Fruit fly (Drosophila melanogaster) whole organism, embryonic: Measurements from ENCODE around the gene Teh1.
A peak's percentile ranks its signal among the peaks of the same experiment; 100 is the strongest.

Experiments used
- Atf-2 ChIP-seq: fragments of 200-800 bp; sonication (Bioruptor generic); optimal IDR thresholded peaks from 2 replicates; lab custom pipeline; 2016; ENCODE audit warnings: missing biosample characterization, missing genetic modification characterization
- Atf3 ChIP-seq: fragments of 200-800 bp; sonication (Bioruptor generic); optimal IDR thresholded peaks from 3 replicates; lab custom pipeline; 2016; ENCODE audit warnings: missing biosample characterization, missing genetic modification characterization
- Atf6 ChIP-seq: fragments of 200-800 bp; sonication (Bioruptor generic); IDR thresholded peaks from 2 replicates; pipeline ENCODE4 v1.3.6; 2022; ENCODE audit warnings: missing biosample characterization, missing genetic modification characterization
- CG10147 ChIP-seq: fragments of 200-800 bp; sonication (Bioruptor generic); optimal IDR thresholded peaks from 2 replicates; lab custom pipeline; 2019; ENCODE audit warnings: missing biosample characterization, mild to moderate bottlenecking, missing genetic modification characterization, moderate library complexity
- CG10209 ChIP-seq: fragments of 200-800 bp; sonication (Bioruptor generic); optimal IDR thresholded peaks from 3 replicates; lab custom pipeline; 2017; ENCODE audit warnings: missing biosample characterization, mild to moderate bottlenecking, missing genetic modification characterization, missing genetic modification reagents
- CG1024 ChIP-seq: fragments of 200-800 bp; sonication (Bioruptor generic); IDR thresholded peaks from 2 replicates; pipeline ENCODE4 v1.3.6; 2022; ENCODE audit warnings: missing biosample characterization, missing genetic modification characterization
- CG10654 ChIP-seq: fragments of 200-800 bp; sonication (Bioruptor generic); optimal IDR thresholded peaks from 2 replicates; lab custom pipeline; 2016; ENCODE audit warnings: missing biosample characterization, missing genetic modification characterization
- CG11560 ChIP-seq: fragments of 200-800 bp; sonication (Bioruptor generic); IDR thresholded peaks from 3 replicates; pipeline ENCODE4 v1.3.6; 2022; ENCODE audit warnings: missing biosample characterization, missing genetic modification characterization
- CG12769 ChIP-seq: fragments of 200-800 bp; sonication (Bioruptor generic); optimal IDR thresholded peaks from 2 replicates; lab custom pipeline; 2019; ENCODE audit warnings: missing biosample characterization, mild to moderate bottlenecking, missing genetic modification characterization, moderate library complexity
- CG13424 ChIP-seq: fragments of 200-800 bp; sonication (Bioruptor generic); optimal IDR thresholded peaks from 2 replicates; lab custom pipeline; 2019; ENCODE audit warnings: missing biosample characterization, mild to moderate bottlenecking, missing genetic modification characterization, moderate library complexity
- CG14860 ChIP-seq: fragments of 200-800 bp; sonication (Bioruptor generic); IDR thresholded peaks from 3 replicates; pipeline ENCODE4 v1.3.6; 2022; ENCODE audit warnings: missing biosample characterization, missing genetic modification characterization; ENCODE audit not compliant: partially characterized antibody
- CG1647 ChIP-seq: fragments of 200-800 bp; sonication (Bioruptor generic); optimal IDR thresholded peaks from 3 replicates; lab custom pipeline; 2016; ENCODE audit warnings: missing biosample characterization, missing genetic modification characterization
- CG16779 ChIP-seq: fragments of 200-800 bp; sonication (Bioruptor generic); IDR thresholded peaks from 2 replicates; pipeline ENCODE4 v1.3.6; 2022; ENCODE audit warnings: missing biosample characterization, missing genetic modification characterization
- CG17359 ChIP-seq: fragments of 200-800 bp; sonication (Bioruptor generic); optimal IDR thresholded peaks from 3 replicates; lab custom pipeline; 2018; ENCODE audit warnings: missing biosample characterization, mild to moderate bottlenecking, missing genetic modification characterization, moderate library complexity
- CG17361 ChIP-seq: fragments of 200-800 bp; sonication (Bioruptor generic); IDR thresholded peaks from 3 replicates; pipeline ENCODE4 v1.3.6; 2022; ENCODE audit warnings: missing biosample characterization, missing genetic modification characterization
- CG17802 ChIP-seq: fragments of 200-800 bp; sonication (Bioruptor generic); optimal IDR thresholded peaks from 2 replicates; lab custom pipeline; 2018; ENCODE audit warnings: missing biosample characterization, mild to moderate bottlenecking, missing genetic modification characterization, moderate library complexity
- CG18262 ChIP-seq: fragments of 200-800 bp; optimal IDR thresholded peaks from 3 replicates; lab custom pipeline; 2019; ENCODE audit warnings: missing biosample characterization, mild to moderate bottlenecking, missing genetic modification characterization, moderate library complexity
- CG2199 ChIP-seq: fragments of 200-800 bp; sonication (Bioruptor generic); IDR thresholded peaks from 3 replicates; pipeline ENCODE4 v1.3.6; 2022; ENCODE audit warnings: missing biosample characterization, missing genetic modification characterization
- CG5245 ChIP-seq: fragments of 200-800 bp; sonication (Bioruptor generic); optimal IDR thresholded peaks from 3 replicates; lab custom pipeline; 2016; ENCODE audit warnings: missing biosample characterization, missing genetic modification characterization
- CG5953 ChIP-seq: fragments of 200-800 bp; sonication (Bioruptor generic); IDR thresholded peaks from 2 replicates; pipeline ENCODE4 v1.3.6; 2022; ENCODE audit warnings: missing biosample characterization, missing genetic modification characterization
- CkIIα-i1 ChIP-seq: fragments of 200-800 bp; sonication (Bioruptor generic); IDR thresholded peaks from 2 replicates; pipeline ENCODE4 v1.3.6; 2022; ENCODE audit warnings: missing biosample characterization, missing genetic modification characterization
- Eip74EF ChIP-seq, 2 experiments: fragments of 200-800 bp in 1 of 2; fragments of >200 bp in 1 of 2; sonication (Bioruptor generic) in 1 of 2; optimal IDR thresholded peaks; 2 replicates each; lab custom pipeline; 2017 to 2019; ENCODE audit warnings: missing biosample characterization in 2 of 2, missing genetic modification characterization in 2 of 2, mild to moderate bottlenecking in 1 of 2, moderate library complexity in 1 of 2
- Ets65A ChIP-seq: fragments of 200-800 bp; sonication (Bioruptor generic); peaks from one replicate; lab custom pipeline; 2016; ENCODE audit warnings: missing biosample characterization, missing genetic modification characterization
- Hr39 ChIP-seq: fragments of >200 bp; optimal IDR thresholded peaks from 2 replicates; lab custom pipeline; 2017
- Lim3 ChIP-seq: fragments of 200-800 bp; sonication (Bioruptor generic); IDR thresholded peaks from 2 replicates; pipeline ENCODE4 v1.3.6; 2022; ENCODE audit warnings: missing biosample characterization, missing genetic modification characterization
- NC2α ChIP-seq: fragments of 200-800 bp; sonication (Bioruptor generic); optimal IDR thresholded peaks from 2 replicates; lab custom pipeline; 2016; ENCODE audit warnings: missing biosample characterization, missing genetic modification characterization
- Neu2 ChIP-seq: fragments of 200-800 bp; sonication (Bioruptor generic); optimal IDR thresholded peaks from 3 replicates; lab custom pipeline; 2016; ENCODE audit warnings: missing biosample characterization, missing genetic modification characterization, borderline replicate concordance
- Nf-YB ChIP-seq: fragments of 200-800 bp; sonication (Bioruptor generic); optimal IDR thresholded peaks from 3 replicates; lab custom pipeline; 2019; ENCODE audit warnings: missing biosample characterization, mild to moderate bottlenecking, missing genetic modification characterization, moderate library complexity
- Pdp1 ChIP-seq, 2 experiments: fragments of 200-800 bp; sonication (Bioruptor generic); optimal IDR thresholded peaks; 3 replicates each; lab custom pipeline; 2016; ENCODE audit warnings: missing biosample characterization in 2 of 2, missing genetic modification characterization in 2 of 2, mild to moderate bottlenecking in 1 of 2, moderate library complexity in 1 of 2
- Sin3A ChIP-seq: fragments of >200 bp; optimal IDR thresholded peaks from 2 replicates; lab custom pipeline; 2018
- Six4 ChIP-seq: fragments of 200-800 bp; sonication (Bioruptor generic); optimal IDR thresholded peaks from 2 replicates; lab custom pipeline; 2016; ENCODE audit warnings: missing biosample characterization, missing genetic modification characterization
- ab ChIP-seq: fragments of 200-800 bp; sonication (Bioruptor generic); optimal IDR thresholded peaks from 2 replicates; lab custom pipeline; 2016; ENCODE audit warnings: missing biosample characterization, missing genetic modification characterization
- bbx ChIP-seq: fragments of 200-800 bp; sonication (Bioruptor generic); IDR thresholded peaks from 2 replicates; pipeline ENCODE4 v1.3.6; 2022; ENCODE audit warnings: missing biosample characterization, missing genetic modification characterization; ENCODE audit not compliant: partially characterized antibody
- chm ChIP-seq: fragments of 200-800 bp; sonication (Bioruptor generic); IDR thresholded peaks from 2 replicates; pipeline ENCODE4 v1.3.6; 2022; ENCODE audit warnings: missing biosample characterization, missing genetic modification characterization
- ci ChIP-seq: fragments of 200-800 bp; sonication (Bioruptor generic); IDR thresholded peaks from 3 replicates; pipeline ENCODE4 v1.3.6; 2022; ENCODE audit warnings: missing biosample characterization, missing genetic modification characterization
- crol ChIP-seq: fragments of 200-800 bp; sonication (Bioruptor generic); IDR thresholded peaks from 2 replicates; pipeline ENCODE4 v1.3.6; 2022; ENCODE audit warnings: missing biosample characterization, missing genetic modification characterization
- ftz-f1 ChIP-seq: fragments of 200-800 bp; sonication (Bioruptor generic); optimal IDR thresholded peaks from 2 replicates; lab custom pipeline; 2016; ENCODE audit warnings: missing biosample characterization, missing genetic modification characterization
- ind ChIP-seq: fragments of 200-800 bp; sonication (Bioruptor generic); optimal IDR thresholded peaks from 3 replicates; lab custom pipeline; 2016; ENCODE audit warnings: missing biosample characterization, missing genetic modification characterization
- inv ChIP-seq: fragments of 200-800 bp; sonication (Bioruptor generic); IDR thresholded peaks from 2 replicates; pipeline ENCODE4 v1.3.6; 2022; ENCODE audit warnings: missing biosample characterization, missing genetic modification characterization; ENCODE audit not compliant: partially characterized antibody
- jing ChIP-seq: fragments of 200-800 bp; sonication (Bioruptor generic); optimal IDR thresholded peaks from 2 replicates; lab custom pipeline; 2018; ENCODE audit warnings: missing biosample characterization, mild to moderate bottlenecking, missing genetic modification characterization
- kni ChIP-seq: fragments of 200-800 bp; sonication (Bioruptor generic); optimal IDR thresholded peaks from 3 replicates; lab custom pipeline; 2017; ENCODE audit warnings: mild to moderate bottlenecking, missing biosample characterization, missing genetic modification reagents, missing genetic modification characterization
- lmd ChIP-seq: fragments of 200-800 bp; sonication (Bioruptor generic); IDR thresholded peaks from 2 replicates; pipeline ENCODE4 v1.3.6; 2022; ENCODE audit warnings: missing biosample characterization, missing genetic modification characterization
- luna ChIP-seq: fragments of 200-800 bp; sonication (Bioruptor generic); optimal IDR thresholded peaks from 2 replicates; lab custom pipeline; 2016; ENCODE audit warnings: missing biosample characterization, missing genetic modification characterization
- nerfin-2 ChIP-seq: fragments of 200-800 bp; sonication (Bioruptor generic); IDR thresholded peaks from 2 replicates; pipeline ENCODE4 v1.3.6; 2022; ENCODE audit warnings: missing biosample characterization, missing genetic modification characterization; ENCODE audit not compliant: partially characterized antibody
- onecut ChIP-seq: fragments of 200-800 bp; sonication (Bioruptor generic); IDR thresholded peaks from 2 replicates; pipeline ENCODE4 v1.3.6; 2022; ENCODE audit warnings: missing biosample characterization, missing genetic modification characterization
- phol ChIP-seq: fragments of 200-800 bp; sonication (Bioruptor generic); optimal IDR thresholded peaks from 3 replicates; lab custom pipeline; 2018; ENCODE audit warnings: missing biosample characterization, mild to moderate bottlenecking, missing genetic modification characterization, moderate library complexity
- pzg ChIP-seq: fragments of 200-800 bp; sonication (Bioruptor generic); optimal IDR thresholded peaks from 3 replicates; lab custom pipeline; 2018; ENCODE audit warnings: missing biosample characterization, mild to moderate bottlenecking, missing genetic modification characterization, moderate library complexity
- sd ChIP-seq: fragments of 200-800 bp; sonication (Bioruptor generic); optimal IDR thresholded peaks from 3 replicates; lab custom pipeline; 2018; ENCODE audit warnings: missing biosample characterization, mild to moderate bottlenecking, missing genetic modification characterization, moderate library complexity
- sr ChIP-seq: fragments of 200-800 bp; sonication (Bioruptor generic); IDR thresholded peaks from 3 replicates; pipeline ENCODE4 v1.3.6; 2022; ENCODE audit warnings: missing biosample characterization, missing genetic modification characterization
- sug ChIP-seq: fragments of 200-800 bp; optimal IDR thresholded peaks from 2 replicates; lab custom pipeline; 2019; ENCODE audit warnings: missing biosample characterization, mild to moderate bottlenecking, missing genetic modification characterization, moderate library complexity
- wdn ChIP-seq: fragments of 200-800 bp; sonication (Bioruptor generic); IDR thresholded peaks from 2 replicates; pipeline ENCODE4 v1.3.6; 2022; ENCODE audit warnings: missing biosample characterization, missing genetic modification characterization

Teh1 gene

DNA sequence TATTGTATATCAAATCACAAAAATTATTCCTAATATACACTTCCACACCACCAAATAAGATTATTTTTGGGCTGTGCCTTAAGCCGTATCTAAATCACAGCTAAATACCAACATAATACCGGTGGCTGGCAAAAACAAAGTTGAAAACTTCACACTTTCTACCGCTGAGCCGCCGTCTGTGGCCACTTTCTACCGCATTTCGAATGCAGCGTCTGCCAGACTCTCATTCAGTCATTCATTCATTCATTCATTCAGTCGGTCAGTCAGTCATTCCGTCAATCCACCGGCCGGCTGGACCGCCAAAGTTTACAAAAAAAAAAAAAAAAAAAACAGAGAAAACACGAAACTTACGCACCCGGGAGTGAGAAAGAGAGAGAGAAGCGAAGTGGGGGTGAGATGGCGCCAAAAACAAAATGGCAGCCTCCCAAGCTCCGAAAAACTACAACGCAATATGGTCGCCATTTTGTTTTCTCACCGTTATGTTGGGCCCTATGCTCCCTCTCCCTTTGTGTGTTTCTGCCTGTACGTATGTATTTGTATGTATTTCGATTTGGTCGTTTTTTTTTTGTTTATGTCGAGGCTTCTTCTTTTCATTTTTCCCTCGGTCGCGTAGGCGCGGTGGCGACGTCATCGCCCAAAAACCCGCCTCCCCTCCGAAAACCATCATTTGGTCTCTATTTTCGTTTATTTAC, 15.5 kb upstream of the Teh1 start (continued):
- no peak; the same call in 1 of the 2 replicates for TF ChIP-seq bbx (GFP tag; lab: Robert Waterston, UW)
- no peak for TF ChIP-seq CG17361 (GFP tag; lab: Robert Waterston, UW)
- TF ChIP-seq CG12769 (tag; lab: Kevin White, UChicago), result no peak
- no peak for TF ChIP-seq Nf-YB
- TF ChIP-seq CG14860 (GFP tag; lab: Robert Waterston, UW), result no peak
- TF ChIP-seq CG1647 (GFP tag; lab: Kevin White, UChicago), result no peak
- TF ChIP-seq CkIIα-i1 (GFP tag; lab: Robert Waterston, UW), result no peak
- no peak for TF ChIP-seq CG1024
- TF ChIP-seq CG2199 (GFP tag; lab: Robert Waterston, UW), result no peak; the same call in 2 of the 3 replicates
- no peak for TF ChIP-seq nerfin-2 (GFP tag; lab: Robert Waterston, UW)
- no peak for TF ChIP-seq CG10209 (GFP tag; lab: Kevin White, UChicago)
- TF ChIP-seq Atf-2, result no peak
- TF ChIP-seq Ets65A, result no peak
- no peak for TF ChIP-seq CG17359 (tag; lab: Kevin White, UChicago)
- peak; percentile 22 for TF ChIP-seq Atf3 (GFP tag; lab: Kevin White, UChicago)
- no peak for TF ChIP-seq CG10147
- peak; percentile 29 for TF ChIP-seq sug
- TF ChIP-seq CG18262 (tag; lab: Kevin White, UChicago), result no peak
- no peak for TF ChIP-seq luna
- peak; percentile 61; the same call in 1 of the 3 replicates for TF ChIP-seq ci (GFP tag; lab: Robert Waterston, UW)
- no peak for TF ChIP-seq NC2α (GFP tag; lab: Kevin White, UChicago)
- TF ChIP-seq lmd (GFP tag; lab: Robert Waterston, UW), result no peak
- peak; percentile 89 for TF ChIP-seq crol (GFP tag; lab: Robert Waterston, UW)
- peak; percentile 79 for TF ChIP-seq sd (tag; lab: Kevin White, UChicago)
- no peak for TF ChIP-seq chm (GFP tag; lab: Robert Waterston, UW)
- peak in 1 of 2 experiments; percentile 10 for TF ChIP-seq Eip74EF (GFP tag; optimal IDR thresholded peaks at IDR 0.05; lab: Kevin White, UChicago)
- no peak for TF ChIP-seq CG10654 (GFP tag; lab: Kevin White, UChicago)
- TF ChIP-seq Sin3A, result no peak
- no peak for TF ChIP-seq Neu2 (GFP tag; lab: Kevin White, UChicago)
- no peak for TF ChIP-seq CG5953 (GFP tag; lab: Robert Waterston, UW)
- TF ChIP-seq ftz-f1 (GFP tag; lab: Kevin White, UChicago), result peak; percentile 52
- TF ChIP-seq Lim3 (GFP tag; lab: Robert Waterston, UW), result no peak
- TF ChIP-seq onecut (GFP tag; lab: Robert Waterston, UW), result no peak
- TF ChIP-seq CG11560, result no peak
- TF ChIP-seq Atf6 (GFP tag; lab: Robert Waterston, UW), result no peak
- no peak for TF ChIP-seq CG13424 (tag; lab: Kevin White, UChicago)
- TF ChIP-seq Pdp1 (GFP tag; optimal IDR thresholded peaks at IDR 0.05; lab: Kevin White, UChicago), result peak in 1 of 2 experiments; percentile 62
- TF ChIP-seq phol (tag; lab: Kevin White, UChicago), result peak; percentile 77
- no peak for TF ChIP-seq jing (GFP tag; lab: Kevin White, UChicago)
- no peak for TF ChIP-seq CG16779 (GFP tag; lab: Robert Waterston, UW)
- no peak for TF ChIP-seq inv (GFP tag; lab: Robert Waterston, UW)
- peak; percentile 80 for TF ChIP-seq kni (GFP tag; lab: Kevin White, UChicago)
- no peak for TF ChIP-seq CG5245 (GFP tag; lab: Kevin White, UChicago)
- no peak for TF ChIP-seq wdn (GFP tag; lab: Robert Waterston, UW)
- no peak for TF ChIP-seq CG17802 (tag; lab: Kevin White, UChicago)
- TF ChIP-seq ind (GFP tag; lab: Kevin White, UChicago), result no peak
- TF ChIP-seq Hr39 (lab: Kevin White, UChicago), result no peak
- no peak for TF ChIP-seq ab (GFP tag; lab: Kevin White, UChicago)
- peak; percentile 97 for TF ChIP-seq sr (GFP tag; lab: Robert Waterston, UW)
- no peak for TF ChIP-seq pzg
- no peak for TF ChIP-seq Six4 (GFP tag; lab: Kevin White, UChicago)
